Fruit fly (Drosophila melanogaster) whole organism, embryonic: ENCODE data around the gene Tsp29Fa.

ENCODE experiments used
- CG10267 ChIP-seq: fragments of 200-800 bp; sonication (Bioruptor generic); optimal IDR thresholded peaks from 2 replicates; lab custom pipeline; 2018; ENCODE audit warnings: missing biosample characterization, mild to moderate bottlenecking, missing genetic modification characterization, moderate library complexity
- CG10274 ChIP-seq: fragments of 200-800 bp; sonication (Bioruptor generic); optimal IDR thresholded peaks from 3 replicates; lab custom pipeline; 2017; ENCODE audit warnings: missing biosample characterization, mild to moderate bottlenecking, missing genetic modification characterization
- CG10366 ChIP-seq: fragments of 200-800 bp; sonication (Bioruptor generic); IDR thresholded peaks from 2 replicates; pipeline ENCODE4 v1.3.6; 2022; ENCODE audit warnings: missing biosample characterization, missing genetic modification characterization
- CG10462 ChIP-seq: fragments of 200-800 bp; sonication (Bioruptor generic); optimal IDR thresholded peaks from 2 replicates; lab custom pipeline; 2016; ENCODE audit warnings: missing biosample characterization, missing genetic modification characterization
- CG12071 ChIP-seq: fragments of 200-800 bp; sonication (Bioruptor generic); optimal IDR thresholded peaks from 3 replicates; lab custom pipeline; 2018; ENCODE audit warnings: missing biosample characterization, mild to moderate bottlenecking, missing genetic modification characterization
- CG13894 ChIP-seq: fragments of 200-800 bp; sonication (Bioruptor generic); optimal IDR thresholded peaks from 3 replicates; lab custom pipeline; 2018; ENCODE audit warnings: missing biosample characterization, mild to moderate bottlenecking, missing genetic modification characterization, moderate library complexity
- CG14965 ChIP-seq: fragments of 200-800 bp; sonication (Bioruptor generic); optimal IDR thresholded peaks from 2 replicates; lab custom pipeline; 2016; ENCODE audit warnings: missing biosample characterization, missing genetic modification characterization, borderline replicate concordance
- CG15073 ChIP-seq: fragments of 200-800 bp; sonication (Bioruptor generic); optimal IDR thresholded peaks from 2 replicates; lab custom pipeline; 2016; ENCODE audit warnings: missing biosample characterization, missing genetic modification characterization
- CG17186 ChIP-seq: fragments of 200-800 bp; sonication (Bioruptor generic); optimal IDR thresholded peaks from 3 replicates; lab custom pipeline; 2017; ENCODE audit warnings: missing biosample characterization, missing genetic modification reagents, missing genetic modification characterization
- CG17328 ChIP-seq: fragments of 200-800 bp; sonication (Bioruptor generic); IDR thresholded peaks from 2 replicates; pipeline ENCODE4 v1.3.6; 2022; ENCODE audit warnings: missing biosample characterization, missing genetic modification characterization
- CG17359 ChIP-seq: fragments of 200-800 bp; sonication (Bioruptor generic); optimal IDR thresholded peaks from 3 replicates; lab custom pipeline; 2018; ENCODE audit warnings: missing biosample characterization, mild to moderate bottlenecking, missing genetic modification characterization, moderate library complexity
- CG4707 ChIP-seq: fragments of 200-800 bp; sonication (Bioruptor generic); optimal IDR thresholded peaks from 2 replicates; lab custom pipeline; 2018; ENCODE audit warnings: missing biosample characterization, mild to moderate bottlenecking, missing genetic modification characterization, moderate library complexity
- CG4854 ChIP-seq: fragments of 200-800 bp; sonication (Bioruptor generic); optimal IDR thresholded peaks from 2 replicates; lab custom pipeline; 2016; ENCODE audit warnings: missing biosample characterization, missing genetic modification characterization, inconsistent platforms
- CG5180 ChIP-seq: fragments of 200-800 bp; sonication (Bioruptor generic); optimal IDR thresholded peaks from 3 replicates; lab custom pipeline; 2017; ENCODE audit warnings: missing biosample characterization, missing genetic modification characterization, mild to moderate bottlenecking, moderate library complexity, missing genetic modification reagents
- CG6813 ChIP-seq: fragments of 200-800 bp; sonication (Bioruptor generic); optimal IDR thresholded peaks from 2 replicates; lab custom pipeline; 2017; ENCODE audit warnings: missing biosample characterization, missing genetic modification characterization, mild to moderate bottlenecking, moderate library complexity, missing genetic modification reagents
- CG6854 ChIP-seq: fragments of 200-800 bp; sonication (Bioruptor generic); optimal IDR thresholded peaks from 3 replicates; lab custom pipeline; 2017; ENCODE audit warnings: missing biosample characterization, mild to moderate bottlenecking, missing genetic modification characterization
- CG8359 ChIP-seq: fragments of 200-800 bp; sonication (Bioruptor generic); optimal IDR thresholded peaks from 2 replicates; lab custom pipeline; 2017; ENCODE audit warnings: missing biosample characterization, mild to moderate bottlenecking, missing genetic modification characterization, borderline replicate concordance
- CG8478 ChIP-seq: fragments of >200 bp; optimal IDR thresholded peaks from 2 replicates; lab custom pipeline; 2018
- CG8924 ChIP-seq: fragments of 200-800 bp; optimal IDR thresholded peaks from 3 replicates; lab custom pipeline; 2019; ENCODE audit warnings: missing biosample characterization, mild to moderate bottlenecking, missing genetic modification characterization, moderate library complexity
- CHES-1-like ChIP-seq: fragments of 200-800 bp; sonication (Bioruptor generic); optimal IDR thresholded peaks from 2 replicates; lab custom pipeline; 2016; ENCODE audit warnings: missing biosample characterization, missing genetic modification characterization
- CTCF ChIP-seq: fragments of 200-800 bp; sonication (Bioruptor generic); optimal IDR thresholded peaks from 2 replicates; lab custom pipeline; 2017; ENCODE audit warnings: missing biosample characterization, mild to moderate bottlenecking, missing genetic modification characterization, moderate library complexity
- D19B ChIP-seq: fragments of 200-800 bp; sonication (Bioruptor generic); optimal IDR thresholded peaks from 2 replicates; lab custom pipeline; 2017; ENCODE audit warnings: missing biosample characterization, mild to moderate bottlenecking, missing genetic modification characterization
- Dad ChIP-seq: fragments of 200-800 bp; sonication (Bioruptor generic); optimal IDR thresholded peaks from 3 replicates; lab custom pipeline; 2016; ENCODE audit warnings: missing biosample characterization, missing genetic modification characterization
- Deaf1 ChIP-seq: fragments of 200-800 bp; optimal IDR thresholded peaks from 3 replicates; lab custom pipeline; 2019; ENCODE audit warnings: missing biosample characterization, mild to moderate bottlenecking, missing genetic modification characterization, moderate library complexity
- Dp ChIP-seq: fragments of 200-800 bp; sonication (Bioruptor generic); optimal IDR thresholded peaks from 2 replicates; lab custom pipeline; 2018; ENCODE audit warnings: missing biosample characterization, mild to moderate bottlenecking, missing genetic modification characterization, moderate library complexity
- Dref ChIP-seq: fragments of 200-800 bp; sonication (Bioruptor generic); IDR thresholded peaks from 2 replicates; pipeline ENCODE4 v1.3.6; 2022; ENCODE audit warnings: missing biosample characterization, missing genetic modification characterization
- Jarid2 ChIP-seq: fragments of 200-800 bp; sonication (Bioruptor generic); optimal IDR thresholded peaks from 3 replicates; lab custom pipeline; 2017; ENCODE audit warnings: mild to moderate bottlenecking, missing biosample characterization, missing genetic modification reagents, missing genetic modification characterization
- Kr ChIP-seq: fragments of 200-800 bp; sonication (Bioruptor generic); optimal IDR thresholded peaks from 2 replicates; lab custom pipeline; 2017; ENCODE audit warnings: missing biosample characterization, mild to moderate bottlenecking, missing genetic modification characterization
- Max ChIP-seq: fragments of 200-800 bp; sonication (Bioruptor generic); optimal IDR thresholded peaks from 2 replicates; lab custom pipeline; 2016; ENCODE audit warnings: missing biosample characterization, mild to moderate bottlenecking, missing genetic modification characterization
- Meics ChIP-seq: fragments of 200-800 bp; sonication (Bioruptor generic); optimal IDR thresholded peaks from 2 replicates; lab custom pipeline; 2017; ENCODE audit warnings: missing biosample characterization, mild to moderate bottlenecking, missing genetic modification characterization
- NC2β ChIP-seq: fragments of 200-800 bp; sonication (Bioruptor generic); optimal IDR thresholded peaks from 2 replicates; lab custom pipeline; 2016; ENCODE audit warnings: missing biosample characterization, missing genetic modification characterization
- Nf-YB ChIP-seq: fragments of 200-800 bp; sonication (Bioruptor generic); optimal IDR thresholded peaks from 3 replicates; lab custom pipeline; 2019; ENCODE audit warnings: missing biosample characterization, mild to moderate bottlenecking, missing genetic modification characterization, moderate library complexity
- PHDP ChIP-seq: fragments of 200-800 bp; sonication (Bioruptor generic); optimal IDR thresholded peaks from 3 replicates; lab custom pipeline; 2018; ENCODE audit warnings: missing biosample characterization, mild to moderate bottlenecking, missing genetic modification characterization, moderate library complexity
- Sin3A ChIP-seq: fragments of >200 bp; optimal IDR thresholded peaks from 2 replicates; lab custom pipeline; 2018
- Xbp1 ChIP-seq: fragments of 200-800 bp; sonication (Bioruptor generic); optimal IDR thresholded peaks from 3 replicates; lab custom pipeline; 2016; ENCODE audit warnings: missing biosample characterization, mild to moderate bottlenecking, missing genetic modification characterization
- Xrp1 ChIP-seq: fragments of 200-800 bp; sonication (Bioruptor generic); IDR thresholded peaks from 2 replicates; pipeline ENCODE4 v1.3.6; 2022; ENCODE audit warnings: missing biosample characterization, missing genetic modification characterization
- YL-1 ChIP-seq: fragments of 200-800 bp; sonication (Bioruptor generic); optimal IDR thresholded peaks from 3 replicates; lab custom pipeline; 2017; ENCODE audit warnings: missing biosample characterization, mild to moderate bottlenecking, missing genetic modification characterization
- ato ChIP-seq: fragments of 200-800 bp; sonication (Bioruptor generic); IDR thresholded peaks from 2 replicates; pipeline ENCODE4 v1.3.6; 2022; ENCODE audit warnings: missing biosample characterization, missing genetic modification characterization; ENCODE audit not compliant: partially characterized antibody
- cg ChIP-seq: fragments of 200-800 bp; sonication (Bioruptor generic); optimal IDR thresholded peaks from 3 replicates; lab custom pipeline; 2019; ENCODE audit warnings: missing biosample characterization, mild to moderate bottlenecking, missing genetic modification characterization, moderate library complexity
- crc ChIP-seq: fragments of 200-800 bp; sonication (Bioruptor generic); optimal IDR thresholded peaks from 2 replicates; lab custom pipeline; 2016; ENCODE audit warnings: missing biosample characterization, missing genetic modification characterization
- croc ChIP-seq: fragments of 200-800 bp; sonication (Bioruptor generic); conservative IDR thresholded peaks from 3 replicates; pipeline ENCODE4 v1.3.6; 2022; ENCODE audit warnings: missing biosample characterization, missing genetic modification characterization
- dysf ChIP-seq: fragments of 200-800 bp; sonication (Bioruptor generic); IDR thresholded peaks from 3 replicates; pipeline ENCODE4 v1.3.6; 2022; ENCODE audit warnings: missing biosample characterization, missing genetic modification characterization
- hbn ChIP-seq: fragments of 200-800 bp; sonication (Bioruptor generic); IDR thresholded peaks from 2 replicates; pipeline ENCODE4 v1.3.6; 2022; ENCODE audit warnings: missing biosample characterization, missing genetic modification characterization; ENCODE audit not compliant: partially characterized antibody
- lbe ChIP-seq: fragments of 200-800 bp; sonication (Bioruptor generic); optimal IDR thresholded peaks from 2 replicates; lab custom pipeline; 2016; ENCODE audit warnings: missing biosample characterization, mild to moderate bottlenecking, missing genetic modification characterization
- luna ChIP-seq: fragments of 200-800 bp; sonication (Bioruptor generic); optimal IDR thresholded peaks from 2 replicates; lab custom pipeline; 2016; ENCODE audit warnings: missing biosample characterization, missing genetic modification characterization
- maf-S ChIP-seq: fragments of 200-800 bp; sonication (Bioruptor generic); optimal IDR thresholded peaks from 2 replicates; lab custom pipeline; 2016; ENCODE audit warnings: missing biosample characterization, missing genetic modification characterization
- sens-2 ChIP-seq: fragments of 200-800 bp; sonication (Bioruptor generic); IDR thresholded peaks from 2 replicates; pipeline ENCODE4 v1.3.6; 2022; ENCODE audit warnings: missing biosample characterization, missing genetic modification characterization
- sqz ChIP-seq: fragments of 200-800 bp; sonication (Bioruptor generic); optimal IDR thresholded peaks from 3 replicates; lab custom pipeline; 2018; ENCODE audit warnings: missing biosample characterization, mild to moderate bottlenecking, missing genetic modification characterization
- toy ChIP-seq: fragments of 200-800 bp; sonication (Bioruptor generic); IDR thresholded peaks from 2 replicates; pipeline ENCODE4 v1.3.6; 2022; ENCODE audit warnings: missing biosample characterization, missing genetic modification characterization
- trem ChIP-seq: fragments of 200-800 bp; optimal IDR thresholded peaks from 3 replicates; lab custom pipeline; 2019; ENCODE audit warnings: missing biosample characterization, mild to moderate bottlenecking, missing genetic modification characterization, moderate library complexity
- wdn ChIP-seq: fragments of 200-800 bp; sonication (Bioruptor generic); IDR thresholded peaks from 2 replicates; pipeline ENCODE4 v1.3.6; 2022; ENCODE audit warnings: missing biosample characterization, missing genetic modification characterization
- zen2 ChIP-seq: fragments of 200-800 bp; sonication (Bioruptor generic); IDR thresholded peaks from 3 replicates; pipeline ENCODE4 v1.3.6; 2022; ENCODE audit warnings: missing biosample characterization, missing genetic modification characterization; ENCODE audit not compliant: partially characterized antibody

Tsp29Fa gene

dm6 chr2L:8937003-8937402 lies 3.2 kb downstream of the Tsp29Fa start, which contains the start of gene Tsp29Fb (continued):
- TF ChIP-seq CG10366 (GFP tag; lab: Robert Waterston, UW) (peak; percentile 65; the same call in 1 of the 2 replicates), Nf-YB (peak; percentile 46), CG10462 (no peak), cg (GFP tag; lab: Kevin White, UChicago) (no peak), CHES-1-like (GFP tag; lab: Kevin White, UChicago) (peak; percentile 54), CG8478 (lab: Kevin White, UChicago) (no peak), Xbp1 (peak; percentile 77), Deaf1 (tag; lab: Kevin White, UChicago) (peak; percentile 61), trem (tag; lab: Kevin White, UChicago) (no peak), ato (GFP tag; lab: Robert Waterston, UW) (no peak), Max (GFP tag; lab: Kevin White, UChicago) (peak; percentile 46), CG17328 (GFP tag; lab: Robert Waterston, UW) (no peak), lbe (GFP tag; lab: Kevin White, UChicago) (peak; percentile 40), CG10274 (peak; percentile 11), CG14965 (GFP tag; lab: Kevin White, UChicago) (no peak), Jarid2 (peak; percentile 12), CG15073 (GFP tag; lab: Kevin White, UChicago) (no peak), CG4854 (GFP tag; lab: Kevin White, UChicago) (no peak), croc (GFP tag; lab: Robert Waterston, UW) (peak; percentile 35; the same call in 1 of the 3 replicates), Dp (GFP tag; lab: Kevin White, UChicago) (no peak), hbn (GFP tag; lab: Robert Waterston, UW) (no peak), CG12071 (GFP tag; lab: Kevin White, UChicago) (peak; percentile 56), CG13894 (no peak), CG6813 (GFP tag; lab: Kevin White, UChicago) (peak; percentile 54), toy (GFP tag; lab: Robert Waterston, UW) (no peak), CG5180 (GFP tag; lab: Kevin White, UChicago) (peak; percentile 60), CTCF (no peak), zen2 (no peak), NC2β (GFP tag; lab: Kevin White, UChicago) (peak; percentile 45), CG8359 (no peak), luna (no peak), CG17359 (tag; lab: Kevin White, UChicago) (peak; percentile 77), Xrp1 (GFP tag; lab: Robert Waterston, UW) (peak; percentile 53; the same call in 1 of the 2 replicates), YL-1 (no peak), dysf (GFP tag; lab: Robert Waterston, UW) (peak; percentile 81; the same call in 2 of the 3 replicates), Dad (peak; percentile 20), sqz (GFP tag; lab: Kevin White, UChicago) (no peak), D19B (GFP tag; lab: Kevin White, UChicago) (peak; percentile 57), CG4707 (no peak), crc (no peak), wdn (GFP tag; lab: Robert Waterston, UW) (no peak), sens-2 (no peak), CG6854 (GFP tag; lab: Kevin White, UChicago) (peak; percentile 49), maf-S (GFP tag; lab: Kevin White, UChicago) (peak; percentile 42), Sin3A (lab: Kevin White, UChicago) (no peak), CG8924 (peak; percentile 86), PHDP (tag; lab: Kevin White, UChicago) (peak; percentile 79), Kr (GFP tag; lab: Kevin White, UChicago) (no peak), CG17186 (GFP tag; lab: Kevin White, UChicago) (no peak), CG10267 (peak; percentile 52), Dref (GFP tag; lab: Robert Waterston, UW) (no peak), Meics (peak; percentile 87)
